Worm (Caenorhabditis elegans) whole organism, L4/young adult: ENCODE measurements around the gene T28A8.8.

Experiments
- W03F9.2 ChIP-seq: fragments of 150-350 bp; optimal IDR thresholded peaks from 2 replicates; lab custom pipeline; 2014; ENCODE audit warnings: missing biosample characterization, missing genetic modification characterization
- dao-5 ChIP-seq: sonication (generic microtip); optimal IDR thresholded peaks from 2 replicates; lab custom pipeline; 2016; ENCODE audit warnings: missing genotype, missing genetic modification characterization, moderate library complexity, missing compliant biosample characterization
- him-1 ChIP-seq: sonication (generic microtip); optimal IDR thresholded peaks from 2 replicates; lab custom pipeline; 2016; ENCODE audit warnings: missing genotype, missing genetic modification reagents, missing genetic modification characterization, missing compliant biosample characterization

Gene T28A8.8

DNA sequence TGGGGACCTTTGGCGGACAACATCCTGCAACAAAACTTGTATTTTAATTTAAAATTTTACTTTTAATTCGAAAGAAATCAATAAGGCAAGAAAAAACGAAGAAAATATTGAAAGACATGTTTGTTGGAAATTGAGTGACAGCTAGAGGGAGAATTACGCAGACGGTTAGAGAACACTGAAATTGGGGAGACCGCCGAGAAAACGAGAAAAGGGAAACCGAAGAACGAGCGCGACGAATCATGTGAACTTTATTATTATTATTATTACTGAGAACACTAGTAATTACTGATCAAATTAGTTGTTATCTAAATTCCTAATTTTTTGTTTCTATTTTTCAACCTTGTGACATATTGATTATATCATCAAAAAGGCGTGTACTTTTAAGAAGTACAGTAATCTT lies 46.4 kb downstream of the T28A8.8 start, which contains the start of gene mmad-1:
TSS of gene mmad-1 (minus strand) at position 24 of the 400 bp plus-strand sequence.
- TF ChIP-seq him-1 (tag; lab: Kevin White, UChicago) (no peak), dao-5 (tag; lab: Kevin White, UChicago) (no peak), W03F9.2 (peak; percentile 40)

ce11 chrIII:13549960-13550359 lies 47.3 kb downstream of the T28A8.8 start:
- TF ChIP-seq him-1 (tag; lab: Kevin White, UChicago), result no peak
- TF ChIP-seq W03F9.2, result no peak
- TF ChIP-seq dao-5 (tag; lab: Kevin White, UChicago), result no peak
